Worm (Caenorhabditis elegans) whole organism, L4 larva: ENCODE results near the gene spat-2.

Source experiments
- R02D3.7 ChIP-seq: fragments of 150-350 bp; sonication (generic microtip); optimal IDR thresholded peaks from 3 replicates; lab custom pipeline; 2014; ENCODE audit warnings: missing biosample characterization, missing genetic modification characterization
- ZK546.5 ChIP-seq, 2 experiments: sonication (generic microtip); optimal IDR thresholded peaks; 2 replicates each; lab custom pipeline; 2017; ENCODE audit warnings: missing biosample characterization in 2 of 2, missing genetic modification characterization in 2 of 2
- aha-1 ChIP-seq: fragments of 150-350 bp; peaks from one replicate; lab custom pipeline; 2014; ENCODE audit warnings: missing biosample characterization, missing genetic modification characterization
- ama-1 ChIP-seq: fragments of 150-350 bp; optimal IDR thresholded peaks from 2 replicates; lab custom pipeline; 2014; ENCODE audit warnings: inconsistent platforms, mixed read lengths
- ceh-62 ChIP-seq: sonication (generic microtip); optimal IDR thresholded peaks from 2 replicates; lab custom pipeline; 2017; ENCODE audit warnings: missing biosample characterization, missing genetic modification characterization
- fos-1 ChIP-seq: fragments of 150-350 bp; optimal IDR thresholded peaks from 2 replicates; lab custom pipeline; 2014; ENCODE audit warnings: missing biosample characterization, missing genetic modification characterization
- lin-15B ChIP-seq: fragments of 150-350 bp; sonication (generic microtip); optimal IDR thresholded peaks from 3 replicates; lab custom pipeline; 2014; ENCODE audit warnings: missing biosample characterization, missing genetic modification characterization
- nhr-237 ChIP-seq: sonication (generic microtip); optimal IDR thresholded peaks from 2 replicates; lab custom pipeline; 2017; ENCODE audit warnings: missing biosample characterization, missing genetic modification characterization
- nhr-28 ChIP-seq: fragments of 150-350 bp; optimal IDR thresholded peaks from 2 replicates; lab custom pipeline; 2014; ENCODE audit warnings: missing biosample characterization, missing genetic modification characterization
- nhr-76 ChIP-seq: fragments of 150-350 bp; optimal IDR thresholded peaks from 2 replicates; lab custom pipeline; 2014; ENCODE audit warnings: missing biosample characterization, missing genetic modification characterization
- ztf-11 ChIP-seq: fragments of 150-350 bp; optimal IDR thresholded peaks from 2 replicates; lab custom pipeline; 2014; ENCODE audit warnings: missing biosample characterization, missing genetic modification characterization

DNA sequence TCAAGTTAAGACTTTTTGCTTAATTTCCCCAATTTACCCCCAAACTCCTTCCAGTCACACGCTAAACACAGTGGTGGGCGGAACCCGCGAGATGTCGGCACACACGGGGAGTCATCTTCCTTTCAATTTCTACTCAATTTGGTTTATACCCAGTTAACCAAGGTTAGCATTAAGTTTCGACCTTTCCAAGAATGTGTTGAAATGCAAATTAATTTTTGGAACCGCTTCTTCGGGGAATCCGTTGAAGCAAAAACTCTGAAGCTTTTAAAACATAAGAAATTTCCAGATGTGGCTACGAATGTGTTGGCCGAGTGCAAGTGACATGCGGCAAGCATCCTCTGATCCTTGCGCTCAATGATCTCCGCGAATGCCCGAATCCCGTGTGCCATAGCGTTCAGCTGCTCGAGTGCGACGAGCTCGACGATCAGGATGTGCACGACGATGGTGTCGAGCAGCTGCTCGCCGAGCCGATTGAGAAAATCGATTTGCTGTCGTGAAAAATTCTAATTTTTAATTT lies 54.2 kb downstream of the spat-2 start:
- TF ChIP-seq fos-1 (tag; lab: Kevin White, UChicago) (no peak), R02D3.7 (tag; lab: Kevin White, UChicago) (no peak), nhr-237 (no peak), ZK546.5 (tag; optimal IDR thresholded peaks at IDR 0.05; lab: Kevin White, UChicago) (no peak), ama-1 (lab: Kevin White, UChicago) (peak; percentile 96), nhr-28 (no peak), ceh-62 (tag; lab: Kevin White, UChicago) (no peak), ztf-11 (no peak), aha-1 (tag; lab: Kevin White, UChicago) (peak; percentile 75), nhr-76 (tag; lab: Kevin White, UChicago) (no peak), lin-15B (tag; lab: Kevin White, UChicago) (no peak)
